Worm (Caenorhabditis elegans): ENCODE data around the gene srw-137.

Gene srw-137

DNA sequence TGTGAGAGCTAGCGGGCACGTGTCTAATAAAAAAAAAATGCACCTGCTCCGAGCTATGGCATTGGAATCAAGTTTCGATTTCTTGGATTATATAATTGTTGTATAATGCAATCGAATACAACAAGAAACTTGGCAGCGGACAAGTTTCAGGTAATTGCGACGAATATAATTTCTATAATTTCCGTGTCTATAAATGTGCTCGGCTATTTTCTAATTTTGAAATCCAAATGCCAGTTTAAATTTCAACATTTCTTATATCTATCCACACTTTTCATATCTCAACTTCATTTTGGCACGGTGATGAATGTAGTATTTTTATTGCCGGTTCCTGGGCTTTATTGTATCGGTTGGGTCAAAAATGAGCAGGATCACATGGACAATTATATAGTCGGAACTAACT is 14.0 kb downstream of the srw-137 start, which contains the start of gene C31B8.16:
C31B8.16 (plus strand) TSS at position 301 of the 400 bp plus-strand sequence.
- no peak for TF ChIP-seq pha-4 (tag; optimal IDR thresholded peaks at IDR 0.05)
- no peak for TF ChIP-seq unc-62 (GFP tag; optimal IDR thresholded peaks at IDR 0.05)
- TF ChIP-seq ces-1 (GFP tag; optimal IDR thresholded peaks at IDR 0.05) = no peak
- no peak for TF ChIP-seq hlh-1 (tag; optimal IDR thresholded peaks at IDR 0.05)
- TF ChIP-seq mab-5 (tag; optimal IDR thresholded peaks at IDR 0.05) = no peak
- no peak for TF ChIP-seq ceh-43 (GFP tag; optimal IDR thresholded peaks at IDR 0.05)
- no peak for TF ChIP-seq lsy-2 (tag; optimal IDR thresholded peaks at IDR 0.05)
- no peak for TF ChIP-seq mep-1 (tag; optimal IDR thresholded peaks at IDR 0.05)

ce11 chrV:2927553-2927952 is 16.2 kb downstream of the srw-137 start, which contains the start of gene C31B8.12:
Gene C31B8.12, minus strand, starts transcription at chrV:2927653.
- TF ChIP-seq lin-32 (GFP tag; optimal IDR thresholded peaks at IDR 0.05) (no peak), elt-1 (tag; optimal IDR thresholded peaks at IDR 0.05; ENCODE audit: borderline replicate concordance, insufficient read depth) (no peak), lin-13 (tag; optimal IDR thresholded peaks at IDR 0.05) (no peak), M03D4.4 (tag; optimal IDR thresholded peaks at IDR 0.05) (no peak), ham-2 (GFP tag; optimal IDR thresholded peaks at IDR 0.05) (no peak), unc-120 (tag; optimal IDR thresholded peaks at IDR 0.05; ENCODE audit: poor library complexity, severe bottlenecking) (no peak), unc-39 (tag; optimal IDR thresholded peaks at IDR 0.05) (no peak), ces-1 (GFP tag; optimal IDR thresholded peaks at IDR 0.05) (no peak), blmp-1 (tag; optimal IDR thresholded peaks at IDR 0.05) (no peak), nhr-12 (tag; optimal IDR thresholded peaks at IDR 0.05) (no peak), zip-8 (tag; optimal IDR thresholded peaks at IDR 0.05) (no peak), sptf-1 (tag; optimal IDR thresholded peaks at IDR 0.05) (no peak), nhr-28 (tag; optimal IDR thresholded peaks at IDR 0.05) (no peak), ceh-43 (GFP tag; optimal IDR thresholded peaks at IDR 0.05) (no peak), mls-2 (tag; optimal IDR thresholded peaks at IDR 0.05) (no peak), lsy-2 (tag; optimal IDR thresholded peaks at IDR 0.05) (no peak), mab-5 (tag; optimal IDR thresholded peaks at IDR 0.05) (no peak), ceh-83 (GFP tag; optimal IDR thresholded peaks at IDR 0.05) (no peak), unc-62 (GFP tag; optimal IDR thresholded peaks at IDR 0.05) (no peak), drap-1 (GFP tag; optimal IDR thresholded peaks at IDR 0.05) (no peak)

DNA sequence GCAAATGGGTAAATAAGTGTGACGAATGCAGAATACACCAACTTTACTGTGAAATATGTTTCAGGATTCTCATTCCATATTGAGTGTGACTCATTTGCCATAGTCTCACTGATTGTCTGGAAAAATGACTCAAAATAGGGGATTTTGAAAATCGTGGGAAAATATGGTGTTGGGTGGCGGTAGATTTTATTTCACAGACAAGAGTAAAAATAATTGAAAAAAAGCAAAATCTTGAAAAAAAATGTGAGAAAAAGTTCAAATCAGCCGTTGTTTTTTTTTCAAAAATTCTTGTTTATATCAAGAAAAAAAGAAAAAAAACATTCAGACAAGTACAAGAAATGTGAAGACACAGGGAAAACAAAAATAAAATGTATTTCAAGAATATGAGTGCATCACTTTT is 21.2 kb downstream of the srw-137 start, which contains the start of gene srh-38:
srh-38 (minus strand) TSS at position 101 of the 400 bp plus-strand sequence.
- TF ChIP-seq sptf-1 (tag; optimal IDR thresholded peaks at IDR 0.05) = no peak
- no peak for TF ChIP-seq nhr-28 (tag; optimal IDR thresholded peaks at IDR 0.05)
- TF ChIP-seq M03D4.4 (tag; optimal IDR thresholded peaks at IDR 0.05) = no peak
- no peak for TF ChIP-seq elt-3 (tag; optimal IDR thresholded peaks at IDR 0.05)
- TF ChIP-seq nhr-2 (tag; optimal IDR thresholded peaks at IDR 0.05) = no peak
- TF ChIP-seq unc-39 (tag; optimal IDR thresholded peaks at IDR 0.05) = no peak
- TF ChIP-seq lin-13 (tag; optimal IDR thresholded peaks at IDR 0.05) = no peak
- no peak for TF ChIP-seq snpc-4 (tag; optimal IDR thresholded peaks at IDR 0.05)
- no peak for TF ChIP-seq ztf-11 (tag; optimal IDR thresholded peaks at IDR 0.05)
- no peak for TF ChIP-seq nhr-12 (tag; optimal IDR thresholded peaks at IDR 0.05)

ce11 chrV:2920125-2920524 is 23.6 kb downstream of the srw-137 start:
- TF ChIP-seq blmp-1 (tag; optimal IDR thresholded peaks at IDR 0.05) = no peak
- TF ChIP-seq unc-120 (tag; optimal IDR thresholded peaks at IDR 0.05; ENCODE audit: poor library complexity, severe bottlenecking) = no peak
- no peak for TF ChIP-seq ham-2 (GFP tag; optimal IDR thresholded peaks at IDR 0.05)

- no peak for TF ChIP-seq ztf-11 (tag; optimal IDR thresholded peaks at IDR 0.05)
- TF ChIP-seq hlh-1 (tag; optimal IDR thresholded peaks at IDR 0.05) = no peak
- no peak for TF ChIP-seq nhr-237 (tag; optimal IDR thresholded peaks at IDR 0.05)
- TF ChIP-seq zip-8 (tag; optimal IDR thresholded peaks at IDR 0.05) = no peak
- no peak for TF ChIP-seq drap-1 (GFP tag; optimal IDR thresholded peaks at IDR 0.05)
- TF ChIP-seq snpc-4 (tag; optimal IDR thresholded peaks at IDR 0.05) = no peak
- no peak for TF ChIP-seq nhr-28 (tag; optimal IDR thresholded peaks at IDR 0.05)
- TF ChIP-seq nhr-2 (tag; optimal IDR thresholded peaks at IDR 0.05) = no peak
These were observed 29.8 kb downstream of the srw-137 start, which contains the start of gene srh-146 for ce11 chrV:2913948-2914347. Gene srh-146, plus strand, starts transcription at chrV:2914248.

ce11 chrV:2912901-2913300 is 30.9 kb downstream of the srw-137 start, which contains the start of gene C31B8.9:
Gene C31B8.9, minus strand, starts transcription at chrV:2913001.
- no peak for TF ChIP-seq nhr-237 (tag; optimal IDR thresholded peaks at IDR 0.05)
- TF ChIP-seq cnd-1 (tag; optimal IDR thresholded peaks at IDR 0.05) = no peak
- TF ChIP-seq ceh-39 (tag; optimal IDR thresholded peaks at IDR 0.05) = no peak
- no peak for TF ChIP-seq hlh-1 (tag; optimal IDR thresholded peaks at IDR 0.05)
- TF ChIP-seq nhr-28 (tag; optimal IDR thresholded peaks at IDR 0.05) = no peak
- TF ChIP-seq zip-8 (tag; optimal IDR thresholded peaks at IDR 0.05) = no peak
- no peak for TF ChIP-seq lsy-2 (tag; optimal IDR thresholded peaks at IDR 0.05)
- TF ChIP-seq mab-5 (tag; optimal IDR thresholded peaks at IDR 0.05) = no peak
- TF ChIP-seq blmp-1 (tag; optimal IDR thresholded peaks at IDR 0.05) = no peak
- no peak for TF ChIP-seq ztf-11 (tag; optimal IDR thresholded peaks at IDR 0.05)
- TF ChIP-seq ceh-83 (GFP tag; optimal IDR thresholded peaks at IDR 0.05) = no peak
- no peak for TF ChIP-seq lin-13 (tag; optimal IDR thresholded peaks at IDR 0.05)
- no peak for TF ChIP-seq tbx-8 (GFP tag; optimal IDR thresholded peaks at IDR 0.05)
- no peak for TF ChIP-seq nhr-12 (tag; optimal IDR thresholded peaks at IDR 0.05)
- TF ChIP-seq nhr-2 (tag; optimal IDR thresholded peaks at IDR 0.05) = no peak
- TF ChIP-seq mep-1 (tag; optimal IDR thresholded peaks at IDR 0.05) = no peak
